Worm (Caenorhabditis elegans) whole organism, early embryonic: ENCODE data around the gene F07H5.13.

ENCODE experiments used
- B0310.2 ChIP-seq: sonication (generic microtip); optimal IDR thresholded peaks from 2 replicates; lab custom pipeline; 2016; ENCODE audit warnings: mild to moderate bottlenecking, missing genetic modification characterization, missing compliant biosample characterization
- ama-1 ChIP-seq: fragments of 150-350 bp; optimal IDR thresholded peaks from 2 replicates; lab custom pipeline; 2014
- ceh-13 ChIP-seq: fragments of 200-800 bp; sonication (Bioruptor generic); optimal IDR thresholded peaks from 2 replicates; lab custom pipeline; 2018; ENCODE audit warnings: mild to moderate bottlenecking, missing genetic modification characterization, missing compliant biosample characterization
- ceh-36 ChIP-seq: sonication (generic microtip); optimal IDR thresholded peaks from 2 replicates; lab custom pipeline; 2016; ENCODE audit warnings: missing genetic modification characterization, inconsistent platforms, missing compliant biosample characterization
- hmbx-1 ChIP-seq: sonication (generic microtip); optimal IDR thresholded peaks from 2 replicates; lab custom pipeline; 2016; ENCODE audit warnings: mild to moderate bottlenecking, missing genetic modification characterization, missing compliant biosample characterization

DNA sequence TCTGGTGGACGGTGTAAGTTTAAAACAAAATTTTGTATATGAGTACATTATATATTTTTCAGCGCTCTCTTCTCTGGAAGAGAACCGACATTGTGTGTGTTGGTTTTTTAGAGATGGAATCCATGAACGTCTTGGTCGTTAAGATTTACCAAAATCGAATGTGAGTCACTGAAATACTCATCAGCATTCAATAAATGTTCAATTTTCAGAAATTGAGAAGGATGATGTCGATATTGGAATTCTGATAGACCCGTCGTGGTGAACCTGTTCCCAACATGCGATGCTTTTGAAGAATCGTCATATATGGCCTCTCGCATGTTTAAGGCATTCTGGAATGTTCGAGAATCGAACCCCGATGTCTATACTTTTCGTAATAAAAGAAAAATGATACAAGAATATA is 1.6 kb upstream of the F07H5.13 start:
- TF ChIP-seq ama-1 (peak; percentile 19), ceh-36 (tag; lab: Kevin White, UChicago) (no peak), hmbx-1 (tag; lab: Kevin White, UChicago) (no peak), ceh-13 (GFP tag; lab: Kevin White, UChicago) (no peak), B0310.2 (tag; lab: Kevin White, UChicago) (no peak)
